Worm (Caenorhabditis elegans) whole organism, L1 larva: ENCODE measurements around the gene cpt-4.

Experiments
- aly-2 ChIP-seq: fragments of 150-350 bp; optimal IDR thresholded peaks from 2 replicates; lab custom pipeline; 2014; ENCODE audit warnings: missing biosample characterization, missing genetic modification characterization
- fkh-10 ChIP-seq: sonication (generic microtip); optimal IDR thresholded peaks from 2 replicates; lab custom pipeline; 2017; ENCODE audit warnings: missing biosample characterization, missing genetic modification reagents, missing genetic modification characterization
- grh-1 ChIP-seq: fragments of 200-800 bp; sonication (Bioruptor generic); IDR thresholded peaks from 2 replicates; pipeline ENCODE4 v1.3.6; 2022; ENCODE audit warnings: missing genetic modification reagents, missing genetic modification characterization, missing compliant biosample characterization
- lin-13 ChIP-seq: fragments of 150-350 bp; optimal IDR thresholded peaks from 2 replicates; lab custom pipeline; 2014; ENCODE audit warnings: missing biosample characterization, missing genetic modification reagents, missing genetic modification characterization
- nhr-28 ChIP-seq: fragments of 150-350 bp; optimal IDR thresholded peaks from 2 replicates; lab custom pipeline; 2014; ENCODE audit warnings: missing biosample characterization, missing genetic modification characterization
- nhr-90 ChIP-seq: sonication (generic microtip); optimal IDR thresholded peaks from 2 replicates; lab custom pipeline; 2016; ENCODE audit warnings: mild to moderate bottlenecking, missing genetic modification characterization, missing compliant biosample characterization; ENCODE audit not compliant: poor library complexity
- xbp-1 ChIP-seq: sonication (generic microtip); optimal IDR thresholded peaks from 2 replicates; lab custom pipeline; 2016; ENCODE audit warnings: missing genetic modification characterization, missing compliant biosample characterization
- ztf-4 ChIP-seq: fragments of 150-350 bp; optimal IDR thresholded peaks from 2 replicates; lab custom pipeline; 2014; ENCODE audit warnings: missing biosample characterization, missing genetic modification characterization

DNA sequence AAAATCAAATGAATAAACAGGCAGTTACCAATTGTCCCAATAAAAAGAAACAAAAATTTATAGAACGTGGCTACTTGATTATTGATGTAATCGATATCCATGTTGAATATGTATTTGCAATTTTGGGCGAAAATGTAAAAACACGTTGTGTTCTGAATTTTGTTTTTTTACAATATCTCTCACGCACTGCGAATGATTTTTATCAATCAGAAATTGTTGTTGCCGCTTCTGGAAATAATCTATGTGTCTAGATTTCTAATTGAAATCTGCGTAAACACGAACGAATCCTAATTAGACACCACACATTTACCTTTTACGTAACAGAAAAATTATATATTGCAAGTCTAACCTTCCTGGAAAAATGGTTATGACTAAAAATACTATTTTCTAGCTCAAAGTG, 44.4 kb downstream of the cpt-4 start, which contains the start of gene srsx-13:
- TF ChIP-seq nhr-90 (tag; lab: Kevin White, UChicago) (no peak), aly-2 (tag; lab: Kevin White, UChicago) (no peak), lin-13 (GFP tag; lab: Kevin White, UChicago) (no peak), nhr-28 (tag; lab: Kevin White, UChicago) (no peak), grh-1 (no peak), ztf-4 (tag; lab: Kevin White, UChicago) (no peak), fkh-10 (GFP tag; lab: Kevin White, UChicago) (no peak), xbp-1 (no peak)
